Fruit fly (Drosophila melanogaster) whole organism, embryonic: ENCODE measurements around the gene scpr-A.

ENCODE experiments used
- Awh ChIP-seq: fragments of 200-800 bp; sonication (Bioruptor generic); IDR thresholded peaks from 2 replicates; pipeline ENCODE4, ENCODE4 v1.3.6; 2022; ENCODE audit warnings: missing biosample characterization, missing genetic modification characterization
- B-H2 ChIP-seq: fragments of 200-800 bp; sonication (Bioruptor generic); optimal IDR thresholded peaks from 2 replicates; lab custom pipeline; 2018; ENCODE audit warnings: missing biosample characterization, mild to moderate bottlenecking, missing genetic modification characterization
- CG1024 ChIP-seq: fragments of 200-800 bp; sonication (Bioruptor generic); IDR thresholded peaks from 2 replicates; pipeline ENCODE4 v1.3.6; 2022; ENCODE audit warnings: missing biosample characterization, missing genetic modification characterization
- CG10431 ChIP-seq: fragments of 200-800 bp; sonication (Bioruptor generic); optimal IDR thresholded peaks from 3 replicates; lab custom pipeline; 2018; ENCODE audit warnings: missing biosample characterization, mild to moderate bottlenecking, missing genetic modification characterization
- CG10979 ChIP-seq: fragments of 200-800 bp; sonication (Bioruptor generic); optimal IDR thresholded peaks from 2 replicates; lab custom pipeline; 2018; ENCODE audit warnings: missing biosample characterization, mild to moderate bottlenecking, missing genetic modification characterization, moderate library complexity
- CG1529 ChIP-seq: fragments of 200-800 bp; sonication (Bioruptor generic); optimal IDR thresholded peaks from 3 replicates; lab custom pipeline; 2018; ENCODE audit warnings: missing biosample characterization, missing genetic modification characterization
- CG15479 ChIP-seq: fragments of 200-800 bp; sonication (Bioruptor generic); optimal IDR thresholded peaks from 3 replicates; lab custom pipeline; 2019; ENCODE audit warnings: missing biosample characterization, mild to moderate bottlenecking, missing genetic modification characterization, moderate library complexity
- CG17361 ChIP-seq: fragments of 200-800 bp; sonication (Bioruptor generic); IDR thresholded peaks from 3 replicates; pipeline ENCODE4 v1.3.6; 2022; ENCODE audit warnings: missing biosample characterization, missing genetic modification characterization
- CG17568 ChIP-seq: fragments of 200-800 bp; sonication (Bioruptor generic); optimal IDR thresholded peaks from 2 replicates; lab custom pipeline; 2018; ENCODE audit warnings: missing biosample characterization, mild to moderate bottlenecking, missing genetic modification characterization, moderate library complexity
- CG2120 ChIP-seq: fragments of 200-800 bp; sonication (Bioruptor generic); optimal IDR thresholded peaks from 3 replicates; lab custom pipeline; 2016; ENCODE audit warnings: missing biosample characterization, missing genetic modification characterization
- CG31388 ChIP-seq: fragments of 200-800 bp; sonication (Bioruptor generic); optimal IDR thresholded peaks from 2 replicates; lab custom pipeline; 2016; ENCODE audit warnings: missing biosample characterization, missing genetic modification characterization
- CG32767 ChIP-seq: fragments of 200-800 bp; sonication (Bioruptor generic); IDR thresholded peaks from 2 replicates; pipeline ENCODE4 v1.3.6; 2022; ENCODE audit warnings: missing biosample characterization, missing genetic modification characterization
- CG3847 ChIP-seq: fragments of 200-800 bp; sonication (Bioruptor generic); IDR thresholded peaks from 2 replicates; pipeline ENCODE4 v1.3.6; 2022; ENCODE audit warnings: missing biosample characterization, missing genetic modification characterization
- CG4424 ChIP-seq: fragments of 200-800 bp; sonication (Bioruptor generic); optimal IDR thresholded peaks from 3 replicates; lab custom pipeline; 2016; ENCODE audit warnings: missing biosample characterization, missing genetic modification characterization
- CG4820 ChIP-seq: fragments of 200-800 bp; sonication (Bioruptor generic); optimal IDR thresholded peaks from 3 replicates; lab custom pipeline; 2016; ENCODE audit warnings: missing biosample characterization, missing genetic modification characterization
- CG6813 ChIP-seq: fragments of 200-800 bp; sonication (Bioruptor generic); optimal IDR thresholded peaks from 2 replicates; lab custom pipeline; 2017; ENCODE audit warnings: missing biosample characterization, missing genetic modification characterization, mild to moderate bottlenecking, moderate library complexity, missing genetic modification reagents
- CG7556 ChIP-seq: fragments of 200-800 bp; sonication (Bioruptor generic); optimal IDR thresholded peaks from 2 replicates; lab custom pipeline; 2017; ENCODE audit warnings: missing biosample characterization, mild to moderate bottlenecking, missing genetic modification characterization
- CG7963 ChIP-seq: fragments of 200-800 bp; sonication (Bioruptor generic); IDR thresholded peaks from 3 replicates; pipeline ENCODE4 v1.3.6; 2022; ENCODE audit warnings: missing biosample characterization, missing genetic modification characterization; ENCODE audit not compliant: partially characterized antibody
- D19A ChIP-seq: fragments of 200-800 bp; optimal IDR thresholded peaks from 3 replicates; lab custom pipeline; 2019; ENCODE audit warnings: missing biosample characterization, mild to moderate bottlenecking, missing genetic modification characterization, moderate library complexity
- Deaf1 ChIP-seq: fragments of 200-800 bp; optimal IDR thresholded peaks from 3 replicates; lab custom pipeline; 2019; ENCODE audit warnings: missing biosample characterization, mild to moderate bottlenecking, missing genetic modification characterization, moderate library complexity
- Dek ChIP-seq: fragments of 200-800 bp; sonication (Bioruptor generic); optimal IDR thresholded peaks from 3 replicates; lab custom pipeline; 2019; ENCODE audit warnings: missing biosample characterization, mild to moderate bottlenecking, missing genetic modification characterization, moderate library complexity
- Dp ChIP-seq: fragments of 200-800 bp; sonication (Bioruptor generic); optimal IDR thresholded peaks from 2 replicates; lab custom pipeline; 2018; ENCODE audit warnings: missing biosample characterization, mild to moderate bottlenecking, missing genetic modification characterization, moderate library complexity
- Ets97D ChIP-seq: fragments of 200-800 bp; sonication (Bioruptor generic); optimal IDR thresholded peaks from 3 replicates; lab custom pipeline; 2016; ENCODE audit warnings: missing biosample characterization, missing genetic modification characterization
- HmgZ ChIP-seq: fragments of 200-800 bp; sonication (Bioruptor generic); optimal IDR thresholded peaks from 2 replicates; lab custom pipeline; 2018; ENCODE audit warnings: missing biosample characterization, mild to moderate bottlenecking, missing genetic modification characterization
- MESR4 ChIP-seq: fragments of 200-800 bp; sonication (Bioruptor generic); optimal IDR thresholded peaks from 2 replicates; lab custom pipeline; 2018; ENCODE audit warnings: missing biosample characterization, mild to moderate bottlenecking, missing genetic modification characterization, moderate library complexity
- NFAT ChIP-seq: fragments of 200-800 bp; sonication (Bioruptor generic); IDR thresholded peaks from 2 replicates; pipeline ENCODE4 v1.3.6; 2022; ENCODE audit warnings: missing biosample characterization, missing genetic modification characterization
- NfI ChIP-seq: fragments of 200-800 bp; sonication (Bioruptor generic); optimal IDR thresholded peaks from 3 replicates; lab custom pipeline; 2018; ENCODE audit warnings: missing biosample characterization, mild to moderate bottlenecking, missing genetic modification characterization, moderate library complexity
- Pdp1 ChIP-seq, 2 experiments: fragments of 200-800 bp; sonication (Bioruptor generic); optimal IDR thresholded peaks; 3 replicates each; lab custom pipeline; 2016; ENCODE audit warnings: missing biosample characterization in 2 of 2, missing genetic modification characterization in 2 of 2, mild to moderate bottlenecking in 1 of 2, moderate library complexity in 1 of 2
- Ravus ChIP-seq: fragments of 200-800 bp; sonication (Bioruptor generic); IDR thresholded peaks from 2 replicates; pipeline ENCODE4 v1.3.6; 2022; ENCODE audit warnings: missing biosample characterization, missing genetic modification characterization
- Rfx ChIP-seq: fragments of 200-800 bp; sonication (Bioruptor generic); IDR thresholded peaks from 2 replicates; pipeline ENCODE4 v1.3.6; 2022; ENCODE audit warnings: missing biosample characterization, missing genetic modification characterization
- Scr ChIP-seq: fragments of 200-800 bp; sonication (Bioruptor generic); IDR thresholded peaks from 2 replicates; pipeline ENCODE4 v1.3.6; 2022; ENCODE audit warnings: missing biosample characterization, missing genetic modification characterization; ENCODE audit not compliant: partially characterized antibody
- Sox100B ChIP-seq: fragments of 200-800 bp; sonication (Bioruptor generic); optimal IDR thresholded peaks from 3 replicates; lab custom pipeline; 2018; ENCODE audit warnings: missing biosample characterization, mild to moderate bottlenecking, missing genetic modification characterization
- Sry-δ ChIP-seq: fragments of 200-800 bp; sonication (Bioruptor generic); optimal IDR thresholded peaks from 2 replicates; lab custom pipeline; 2016; ENCODE audit warnings: missing biosample characterization, missing genetic modification characterization
- amos ChIP-seq: fragments of 200-800 bp; sonication (Bioruptor generic); IDR thresholded peaks from 2 replicates; pipeline ENCODE4 v1.3.6; 2022; ENCODE audit warnings: missing biosample characterization, missing genetic modification characterization; ENCODE audit not compliant: partially characterized antibody
- az2 ChIP-seq: fragments of 200-800 bp; sonication (Bioruptor generic); optimal IDR thresholded peaks from 3 replicates; lab custom pipeline; 2016; ENCODE audit warnings: missing biosample characterization, missing genetic modification characterization
- cas ChIP-seq: fragments of 200-800 bp; sonication (Bioruptor generic); IDR thresholded peaks from 2 replicates; pipeline ENCODE4 v1.3.6; 2022; ENCODE audit warnings: missing biosample characterization, missing genetic modification characterization
- gem ChIP-seq: fragments of 200-800 bp; sonication (Bioruptor generic); optimal IDR thresholded peaks from 2 replicates; lab custom pipeline; 2019; ENCODE audit warnings: missing biosample characterization, mild to moderate bottlenecking, missing genetic modification characterization, moderate library complexity
- gfzf ChIP-seq: fragments of 200-800 bp; sonication (Bioruptor generic); optimal IDR thresholded peaks from 2 replicates; lab custom pipeline; 2016; ENCODE audit warnings: missing biosample characterization, mild to moderate bottlenecking, missing genetic modification characterization, moderate library complexity
- gsb-n ChIP-seq: fragments of 200-800 bp; sonication (Bioruptor generic); optimal IDR thresholded peaks from 3 replicates; lab custom pipeline; 2018; ENCODE audit warnings: missing biosample characterization, mild to moderate bottlenecking, missing genetic modification characterization
- inv ChIP-seq: fragments of 200-800 bp; sonication (Bioruptor generic); IDR thresholded peaks from 2 replicates; pipeline ENCODE4 v1.3.6; 2022; ENCODE audit warnings: missing biosample characterization, missing genetic modification characterization; ENCODE audit not compliant: partially characterized antibody
- mam ChIP-seq: fragments of 200-800 bp; sonication (Bioruptor generic); optimal IDR thresholded peaks from 3 replicates; lab custom pipeline; 2016; ENCODE audit warnings: missing biosample characterization, missing genetic modification characterization
- nom ChIP-seq: fragments of 200-800 bp; sonication (Bioruptor generic); optimal IDR thresholded peaks from 2 replicates; lab custom pipeline; 2017; ENCODE audit warnings: missing biosample characterization, missing genetic modification characterization, mild to moderate bottlenecking, moderate library complexity, missing genetic modification reagents
- oc ChIP-seq: fragments of 200-800 bp; sonication (Bioruptor generic); optimal IDR thresholded peaks from 2 replicates; lab custom pipeline; 2018; ENCODE audit warnings: missing biosample characterization, mild to moderate bottlenecking, missing genetic modification characterization, moderate library complexity
- odd ChIP-seq: fragments of 200-800 bp; sonication (Bioruptor generic); optimal IDR thresholded peaks from 2 replicates; lab custom pipeline; 2017; ENCODE audit warnings: missing biosample characterization, mild to moderate bottlenecking, missing genetic modification characterization
- ranshi ChIP-seq: fragments of 200-800 bp; sonication (Bioruptor generic); IDR thresholded peaks from 2 replicates; pipeline ENCODE4 v1.3.6; 2022; ENCODE audit warnings: missing biosample characterization, missing genetic modification characterization
- sc ChIP-seq, 3 experiments: fragments of >200 bp in 2 of 3; fragments of 200-800 bp in 1 of 3; sonication (Bioruptor generic) in 1 of 3; optimal IDR thresholded peaks; 2 replicates in 2 of 3; 3 replicates in 1 of 3; lab custom pipeline; 2017; ENCODE audit warnings: mild to moderate bottlenecking in 1 of 3, missing biosample characterization in 1 of 3, missing genetic modification characterization in 1 of 3, missing genetic modification reagents in 1 of 3
- sisA ChIP-seq: fragments of 200-800 bp; sonication (Bioruptor generic); IDR thresholded peaks from 2 replicates; pipeline ENCODE4 v1.3.6; 2022; ENCODE audit warnings: missing biosample characterization, missing genetic modification characterization
- so ChIP-seq: fragments of 200-800 bp; sonication (Bioruptor generic); IDR thresholded peaks from 3 replicates; pipeline ENCODE4 v1.3.6; 2022; ENCODE audit warnings: missing biosample characterization, missing genetic modification characterization

The scpr-A gene

dm6 chr3R:11209801-11210402 lies 31.1 kb upstream of the scpr-A start, which contains the start of the genes SdhC and Tctp (continued):
- TF ChIP-seq CG10431 (peak; percentile 9), odd (GFP tag; lab: Kevin White, UChicago) (peak; percentile 5), CG1529 (peak; percentile 6), Awh (GFP tag; lab: Robert Waterston, UW) (0 out of 2 replicates have a peak, but pooled peaks have one; percentile 26), Deaf1 (tag; lab: Kevin White, UChicago) (no peak), ranshi (GFP tag; lab: Robert Waterston, UW) (0 out of 2 replicates have a peak, but pooled peaks have one; percentile 23), MESR4 (GFP tag; lab: Kevin White, UChicago) (peak; percentile 94), CG7963 (GFP tag; lab: Robert Waterston, UW) (no peak), CG3847 (GFP tag; lab: Robert Waterston, UW) (peak; percentile 28; the same call in 1 of the 2 replicates), Dp (GFP tag; lab: Kevin White, UChicago) (peak; percentile 30), Dek (tag; lab: Kevin White, UChicago) (peak; percentile 52), Pdp1 (GFP tag; optimal IDR thresholded peaks at IDR 0.05; lab: Kevin White, UChicago) (peak in 1 of 2 experiments; percentile 2), sisA (GFP tag; lab: Robert Waterston, UW) (no peak), mam (peak; percentile 47), HmgZ (peak; percentile 40), CG31388 (GFP tag; lab: Kevin White, UChicago) (no peak), CG2120 (peak; percentile 73), CG6813 (GFP tag; lab: Kevin White, UChicago) (no peak), so (GFP tag; lab: Robert Waterston, UW) (0 out of 3 replicates have a peak, but pooled peaks have one; percentile 45), Rfx (GFP tag; lab: Robert Waterston, UW) (peak; percentile 37), Ravus (GFP tag; lab: Robert Waterston, UW) (no peak), Sry-δ (GFP tag; lab: Kevin White, UChicago) (peak; percentile 72), CG4424 (GFP tag; lab: Kevin White, UChicago) (peak; percentile 46), B-H2 (GFP tag; lab: Kevin White, UChicago) (peak; percentile 61), NfI (GFP tag; lab: Kevin White, UChicago) (peak; percentile 38), Ets97D (GFP tag; lab: Kevin White, UChicago) (peak; percentile 87), gem (tag; lab: Kevin White, UChicago) (peak; percentile 62), sc (optimal IDR thresholded peaks at IDR 0.05; lab: Kevin White, UChicago) (no peak), sc (GFP tag; optimal IDR thresholded peaks at IDR 0.05; lab: Kevin White, UChicago) (no peak), NFAT (GFP tag; lab: Robert Waterston, UW) (peak; percentile 33; the same call in 1 of the 2 replicates), nom (peak; percentile 73), amos (GFP tag; lab: Robert Waterston, UW) (peak; percentile 49; the same call in 1 of the 2 replicates), gsb-n (tag; lab: Kevin White, UChicago) (peak; percentile 45), D19A (peak; percentile 6), inv (peak; percentile 25; the same call in 1 of the 2 replicates), CG1024 (GFP tag; lab: Robert Waterston, UW) (no peak), CG4820 (GFP tag; lab: Kevin White, UChicago) (peak; percentile 72), Scr (GFP tag; lab: Robert Waterston, UW) (peak; percentile 64), oc (tag; lab: Kevin White, UChicago) (no peak), gfzf (peak; percentile 75), CG7556 (peak; percentile 33), CG15479 (no peak), CG17568 (no peak), CG17361 (GFP tag; lab: Robert Waterston, UW) (peak; percentile 79), az2 (GFP tag; lab: Kevin White, UChicago) (peak; percentile 46), CG32767 (GFP tag; lab: Robert Waterston, UW) (no peak), CG10979 (tag; lab: Kevin White, UChicago) (peak; percentile 23), Sox100B (peak; percentile 61), cas (GFP tag; lab: Robert Waterston, UW) (no peak)
